Worm (Caenorhabditis elegans): ENCODE data around the gene R04F11.5.

DNA sequence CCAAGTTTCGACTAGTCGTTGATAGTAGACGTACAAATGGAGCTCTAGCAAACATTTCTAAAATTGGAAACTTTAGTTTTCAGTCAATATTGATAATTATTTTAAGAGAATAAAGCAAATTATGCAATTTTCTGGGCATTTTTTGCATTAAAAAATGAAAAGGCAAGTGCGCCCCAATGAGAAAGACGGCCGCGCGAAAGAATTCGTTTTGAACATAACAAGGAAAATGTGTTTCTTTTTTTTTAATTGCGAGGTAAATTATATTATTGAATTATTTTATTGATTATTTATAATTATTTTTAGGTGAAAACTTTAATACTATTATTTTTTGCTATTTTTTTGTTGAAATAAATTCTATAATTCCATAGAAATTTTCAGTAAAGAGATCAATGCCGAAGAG is 46.3 kb downstream of the R04F11.5 start, which contains the start of the genes tsfm-1 and capg-2:
- TF ChIP-seq blmp-1 (tag; optimal IDR thresholded peaks at IDR 0.05; ENCODE audit: insufficient read depth) = no peak
- TF ChIP-seq unc-55 (GFP tag; optimal IDR thresholded peaks at IDR 0.05) = no peak
- TF ChIP-seq mbf-1 (tag; optimal IDR thresholded peaks at IDR 0.05) = no peak
- TF ChIP-seq ama-1 (optimal IDR thresholded peaks at IDR 0.05) = no peak
- no peak for TF ChIP-seq nhr-237 (tag; optimal IDR thresholded peaks at IDR 0.05)
- no peak for TF ChIP-seq ztf-11 (tag; optimal IDR thresholded peaks at IDR 0.05)
- no peak for TF ChIP-seq snpc-4 (tag; optimal IDR thresholded peaks at IDR 0.05)
- TF ChIP-seq nhr-23 (tag; optimal IDR thresholded peaks at IDR 0.05) = no peak
- TF ChIP-seq peb-1 (tag; optimal IDR thresholded peaks at IDR 0.05) = no peak
- TF ChIP-seq egl-27 (tag; optimal IDR thresholded peaks at IDR 0.05) = no peak
- no peak for TF ChIP-seq nhr-6 (tag; optimal IDR thresholded peaks at IDR 0.05)
- TF ChIP-seq ztf-4 (tag; optimal IDR thresholded peaks at IDR 0.05) = no peak
- TF ChIP-seq unc-39 (tag; optimal IDR thresholded peaks at IDR 0.05) = no peak
- TF ChIP-seq lin-39 (tag; optimal IDR thresholded peaks at IDR 0.05) = no peak

All from whole organism, L2 larva.